Worm (Caenorhabditis elegans) whole organism, L1 larva: ENCODE results near the gene str-71.

ENCODE experiments used
- ces-1 ChIP-seq: fragments of 150-350 bp; optimal IDR thresholded peaks from 2 replicates; lab custom pipeline; 2014; ENCODE audit warnings: missing biosample characterization, missing genetic modification reagents, missing genetic modification characterization
- jun-1 ChIP-seq: fragments of 150-350 bp; optimal IDR thresholded peaks from 2 replicates; lab custom pipeline; 2014; ENCODE audit warnings: missing biosample characterization, missing genetic modification reagents, missing genetic modification characterization
- lin-15B ChIP-seq: fragments of 150-350 bp; sonication (generic microtip); optimal IDR thresholded peaks from 3 replicates; lab custom pipeline; 2014; ENCODE audit warnings: missing biosample characterization, missing genetic modification characterization
- mab-9 ChIP-seq: fragments of 200-800 bp; sonication (Bioruptor generic); IDR thresholded peaks from 2 replicates; pipeline ENCODE4 v1.3.6; 2022; ENCODE audit warnings: missing genetic modification reagents, missing genetic modification characterization, missing compliant biosample characterization
- nhr-12 ChIP-seq: sonication (generic microtip); optimal IDR thresholded peaks from 2 replicates; lab custom pipeline; 2017; ENCODE audit warnings: missing biosample characterization, missing genetic modification characterization
- pag-3 ChIP-seq: sonication (generic microtip); optimal IDR thresholded peaks from 2 replicates; lab custom pipeline; 2017; ENCODE audit warnings: missing genetic modification characterization, mild to moderate bottlenecking, missing compliant biosample characterization, antibody characterized with exemption, borderline replicate concordance; ENCODE audit not compliant: insufficient read depth
- sptf-1 ChIP-seq: fragments of 150-350 bp; optimal IDR thresholded peaks from 2 replicates; lab custom pipeline; 2014; ENCODE audit warnings: missing biosample characterization, missing genetic modification characterization
- unc-130 ChIP-seq: fragments of 150-350 bp; optimal IDR thresholded peaks from 2 replicates; lab custom pipeline; 2017; ENCODE audit warnings: missing biosample characterization, missing genetic modification characterization, inconsistent platforms
- unc-62 ChIP-seq: fragments of 150-350 bp; optimal IDR thresholded peaks from 2 replicates; lab custom pipeline; 2014; ENCODE audit warnings: missing biosample characterization, missing genetic modification reagents, missing genetic modification characterization
- zag-1 ChIP-seq: fragments of 150-350 bp; optimal IDR thresholded peaks from 2 replicates; lab custom pipeline; 2014; ENCODE audit warnings: missing biosample characterization, missing genetic modification characterization
- ztf-11 ChIP-seq, 2 experiments: sonication (generic microtip); optimal IDR thresholded peaks; 2 replicates each; lab custom pipeline; 2016 to 2017; ENCODE audit warnings: missing genetic modification characterization in 2 of 2, missing biosample characterization in 1 of 2, missing compliant biosample characterization in 1 of 2

- TF ChIP-seq unc-62 (GFP tag; lab: Kevin White, UChicago) (no peak), nhr-12 (tag; lab: Kevin White, UChicago) (no peak), sptf-1 (tag; lab: Kevin White, UChicago) (no peak), mab-9 (no peak), jun-1 (no peak), pag-3 (tag; lab: Kevin White, UChicago) (no peak), zag-1 (tag; lab: Kevin White, UChicago) (no peak), unc-130 (tag; lab: Kevin White, UChicago) (no peak), ztf-11 (tag; optimal IDR thresholded peaks at IDR 0.05; lab: Kevin White, UChicago) (no peak), lin-15B (tag; lab: Kevin White, UChicago) (no peak), ces-1 (GFP tag; lab: Kevin White, UChicago) (no peak)
Observed at ce11 chrV:15479825-15480224, 20.8 kb upstream of the str-71 start.
